Worm (Caenorhabditis elegans) whole organism, L2 larva: ENCODE results near the gene pigk-1.

ENCODE experiments used
- C34F6.9 ChIP-seq: fragments of 150-350 bp; optimal IDR thresholded peaks from 2 replicates; lab custom pipeline; 2014; ENCODE audit warnings: missing biosample characterization, missing genetic modification characterization
- F13H6.1 ChIP-seq: sonication (generic microtip); optimal IDR thresholded peaks from 2 replicates; lab custom pipeline; 2016; ENCODE audit warnings: missing genetic modification characterization, missing compliant biosample characterization
- R02D3.7 ChIP-seq: fragments of 150-350 bp; optimal IDR thresholded peaks from 2 replicates; lab custom pipeline; 2014; ENCODE audit warnings: missing biosample characterization, missing genetic modification characterization
- ZK546.5 ChIP-seq: sonication (generic microtip); optimal IDR thresholded peaks from 2 replicates; lab custom pipeline; 2017; ENCODE audit warnings: missing biosample characterization, missing genetic modification characterization
- aly-2 ChIP-seq: fragments of 150-350 bp; optimal IDR thresholded peaks from 2 replicates; lab custom pipeline; 2014; ENCODE audit warnings: missing biosample characterization, missing genetic modification characterization
- blmp-1 ChIP-seq: sonication (generic microtip); optimal IDR thresholded peaks from 2 replicates; lab custom pipeline; 2017; ENCODE audit warnings: missing genetic modification characterization, mild to moderate bottlenecking, missing compliant biosample characterization, antibody characterized with exemption, moderate library complexity; ENCODE audit not compliant: insufficient read depth
- ceh-82 ChIP-seq: fragments of 150-350 bp; optimal IDR thresholded peaks from 2 replicates; lab custom pipeline; 2014; ENCODE audit warnings: missing biosample characterization, missing genetic modification characterization
- crh-2 ChIP-seq: sonication (generic microtip); optimal IDR thresholded peaks from 2 replicates; lab custom pipeline; 2017; ENCODE audit warnings: missing biosample characterization, missing genetic modification characterization
- dmd-4 ChIP-seq: sonication (generic microtip); optimal IDR thresholded peaks from 2 replicates; lab custom pipeline; 2017; ENCODE audit warnings: missing biosample characterization, missing genetic modification characterization
- egl-27 ChIP-seq: sonication (generic microtip); optimal IDR thresholded peaks from 3 replicates; lab custom pipeline; 2017; ENCODE audit warnings: missing biosample characterization, missing genetic modification reagents, missing genetic modification characterization
- elt-1 ChIP-seq: fragments of 150-350 bp; optimal IDR thresholded peaks from 2 replicates; lab custom pipeline; 2014; ENCODE audit warnings: missing biosample characterization, missing genetic modification characterization
- fos-1 ChIP-seq: fragments of 150-350 bp; optimal IDR thresholded peaks from 2 replicates; lab custom pipeline; 2014; ENCODE audit warnings: missing biosample characterization, missing genetic modification characterization
- lin-11 ChIP-seq: fragments of 150-350 bp; sonication (generic microtip); optimal IDR thresholded peaks from 2 replicates; lab custom pipeline; 2014; ENCODE audit warnings: missing biosample characterization, missing genetic modification characterization, inconsistent platforms, mixed read lengths
- lin-13 ChIP-seq: fragments of 150-350 bp; optimal IDR thresholded peaks from 2 replicates; lab custom pipeline; 2014; ENCODE audit warnings: missing biosample characterization, missing genetic modification reagents, missing genetic modification characterization
- lsy-2 ChIP-seq, 2 experiments: fragments of 150-350 bp in 1 of 2; sonication (generic microtip) in 1 of 2; optimal IDR thresholded peaks; 2 replicates each; lab custom pipeline; 2014 to 2017; ENCODE audit warnings: missing biosample characterization in 2 of 2, missing genetic modification characterization in 2 of 2
- mbf-1 ChIP-seq: sonication (generic microtip); optimal IDR thresholded peaks from 2 replicates; lab custom pipeline; 2017; ENCODE audit warnings: missing biosample characterization, missing genetic modification characterization
- mdl-1 ChIP-seq, 2 experiments: fragments of 150-350 bp in 1 of 2; sonication (generic microtip) in 1 of 2; optimal IDR thresholded peaks; 2 replicates each; lab custom pipeline; 2017; ENCODE audit warnings: missing biosample characterization in 2 of 2, missing genetic modification characterization in 2 of 2
- nhr-10 ChIP-seq: sonication (generic microtip); optimal IDR thresholded peaks from 2 replicates; lab custom pipeline; 2017; ENCODE audit warnings: missing biosample characterization, missing genetic modification characterization
- nhr-129 ChIP-seq: fragments of 150-350 bp; optimal IDR thresholded peaks from 2 replicates; lab custom pipeline; 2014; ENCODE audit warnings: missing biosample characterization, missing genetic modification characterization
- nhr-23 ChIP-seq: fragments of 150-350 bp; optimal IDR thresholded peaks from 2 replicates; lab custom pipeline; 2014; ENCODE audit warnings: missing biosample characterization, missing genetic modification reagents, missing genetic modification characterization
- nhr-25 ChIP-seq: fragments of 150-350 bp; sonication (generic microtip); optimal IDR thresholded peaks from 3 replicates; lab custom pipeline; 2014; ENCODE audit warnings: missing biosample characterization, missing genetic modification characterization
- nhr-6 ChIP-seq: fragments of 150-350 bp; optimal IDR thresholded peaks from 2 replicates; lab custom pipeline; 2014; ENCODE audit warnings: missing biosample characterization, missing genetic modification characterization
- nhr-77 ChIP-seq: fragments of 150-350 bp; optimal IDR thresholded peaks from 2 replicates; lab custom pipeline; 2014; ENCODE audit warnings: missing biosample characterization, missing genetic modification characterization
- sem-4 ChIP-seq: fragments of 150-350 bp; optimal IDR thresholded peaks from 2 replicates; lab custom pipeline; 2014; ENCODE audit warnings: missing biosample characterization, missing genetic modification reagents, missing genetic modification characterization
- skn-1 ChIP-seq: sonication (generic microtip); optimal IDR thresholded peaks from 2 replicates; lab custom pipeline; 2017; ENCODE audit warnings: missing biosample characterization, missing genetic modification characterization
- sma-3 ChIP-seq: sonication (generic microtip); optimal IDR thresholded peaks from 2 replicates; lab custom pipeline; 2016; ENCODE audit warnings: missing genetic modification reagents, missing genetic modification characterization, missing compliant biosample characterization
- sma-9 ChIP-seq, 2 experiments: fragments of 150-350 bp in 1 of 2; sonication (generic microtip) in 1 of 2; optimal IDR thresholded peaks; 2 replicates each; lab custom pipeline; 2014 to 2016; ENCODE audit warnings: missing genetic modification characterization in 2 of 2, mild to moderate bottlenecking in 1 of 2, missing biosample characterization in 1 of 2, missing compliant biosample characterization in 1 of 2, missing genetic modification reagents in 1 of 2, moderate library complexity in 1 of 2
- snpc-4 ChIP-seq: fragments of 150-350 bp; optimal IDR thresholded peaks from 2 replicates; lab custom pipeline; 2014; ENCODE audit warnings: missing biosample characterization, missing genetic modification characterization
- unc-39 ChIP-seq: fragments of 150-350 bp; optimal IDR thresholded peaks from 2 replicates; lab custom pipeline; 2014; ENCODE audit warnings: missing biosample characterization, missing genetic modification characterization
- unc-55 ChIP-seq: fragments of 150-350 bp; sonication (generic microtip); optimal IDR thresholded peaks from 3 replicates; lab custom pipeline; 2014; ENCODE audit warnings: missing biosample characterization, missing genetic modification reagents, missing genetic modification characterization
- unc-62 ChIP-seq: fragments of 150-350 bp; optimal IDR thresholded peaks from 2 replicates; lab custom pipeline; 2014; ENCODE audit warnings: missing biosample characterization, missing genetic modification reagents, missing genetic modification characterization
- zag-1 ChIP-seq: fragments of 150-350 bp; optimal IDR thresholded peaks from 2 replicates; lab custom pipeline; 2014; ENCODE audit warnings: missing biosample characterization, missing genetic modification characterization
- ztf-11 ChIP-seq: sonication (generic microtip); optimal IDR thresholded peaks from 2 replicates; lab custom pipeline; 2017; ENCODE audit warnings: missing biosample characterization, missing genetic modification characterization
- ztf-4 ChIP-seq: fragments of 150-350 bp; optimal IDR thresholded peaks from 2 replicates; lab custom pipeline; 2014; ENCODE audit warnings: missing biosample characterization, missing genetic modification characterization

Gene pigk-1

DNA sequence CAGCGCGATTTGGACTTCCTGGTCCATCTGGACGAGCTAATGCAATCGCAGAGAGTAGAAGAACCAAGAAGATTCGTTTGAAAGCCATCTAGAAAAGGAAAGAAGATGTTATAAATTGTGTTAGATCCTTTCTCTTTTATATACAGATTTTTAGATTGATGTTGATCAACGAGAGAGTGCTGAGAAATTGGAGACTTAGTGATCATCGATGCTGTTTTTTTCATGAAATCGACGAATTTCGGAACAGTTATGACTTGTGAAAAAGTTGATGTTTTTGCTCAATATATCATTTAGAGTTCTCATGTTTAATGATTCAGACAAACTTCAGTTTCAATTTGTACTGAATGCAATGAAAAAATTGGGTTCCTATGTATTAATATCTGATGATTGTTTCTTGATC is 7.2 kb downstream of the pigk-1 start, which contains the start of gene srlf-17:
srlf-17 (minus strand) TSS at position 101 of the 400 bp plus-strand sequence.
- TF ChIP-seq dmd-4, result no peak
- no peak for TF ChIP-seq nhr-6 (tag; lab: Kevin White, UChicago)
- no peak for TF ChIP-seq nhr-10
- no peak for TF ChIP-seq F13H6.1 (tag; lab: Kevin White, UChicago)
- TF ChIP-seq sem-4, result no peak
- no peak for TF ChIP-seq ZK546.5 (tag; lab: Kevin White, UChicago)
- no peak for TF ChIP-seq ztf-4 (tag; lab: Kevin White, UChicago)
- no peak for TF ChIP-seq snpc-4 (tag; lab: Kevin White, UChicago)
- TF ChIP-seq ceh-82 (tag; lab: Kevin White, UChicago), result no peak
- TF ChIP-seq elt-1 (tag; lab: Kevin White, UChicago), result no peak
- no peak for TF ChIP-seq ztf-11
- no peak for TF ChIP-seq nhr-25
- no peak for TF ChIP-seq fos-1 (tag; lab: Kevin White, UChicago)
- TF ChIP-seq crh-2 (tag; lab: Kevin White, UChicago), result no peak
- no peak for TF ChIP-seq mbf-1 (tag; lab: Kevin White, UChicago)
- no peak for TF ChIP-seq sma-9 (GFP tag; optimal IDR thresholded peaks at IDR 0.05; lab: Kevin White, UChicago)
- TF ChIP-seq sma-9 (tag; optimal IDR thresholded peaks at IDR 0.05; lab: Kevin White, UChicago), result no peak
- TF ChIP-seq unc-55, result no peak
- TF ChIP-seq lsy-2 (tag; optimal IDR thresholded peaks at IDR 0.05; lab: Kevin White, UChicago), result no peak
- TF ChIP-seq egl-27 (tag; lab: Kevin White, UChicago), result no peak

DNA sequence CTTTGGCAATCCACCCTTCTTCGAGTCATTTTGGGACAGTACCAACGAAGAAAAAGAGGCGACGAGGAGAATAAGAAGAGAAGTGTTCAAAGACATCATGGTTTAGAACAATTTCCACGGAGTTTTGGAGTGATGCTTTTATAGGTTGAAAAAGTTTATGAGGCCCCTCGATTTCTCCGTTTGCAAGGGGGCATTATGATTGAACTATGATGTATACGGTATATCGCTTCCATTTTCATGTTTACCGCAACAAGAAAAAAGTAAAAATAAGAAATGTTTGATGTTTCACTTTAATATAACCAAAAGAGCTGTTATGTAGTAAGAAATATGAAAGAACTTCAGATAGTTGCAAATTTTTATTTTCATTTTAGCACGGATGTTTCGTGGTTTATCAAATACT is 8.4 kb downstream of the pigk-1 start, which contains the start of gene srlf-18:
srlf-18 (minus strand) TSS at position 101 of the 400 bp plus-strand sequence.
- TF ChIP-seq nhr-129 (tag; lab: Kevin White, UChicago) (no peak), ceh-82 (tag; lab: Kevin White, UChicago) (no peak)
- TF ChIP-seq, all 48 proteins: peak for 0

DNA sequence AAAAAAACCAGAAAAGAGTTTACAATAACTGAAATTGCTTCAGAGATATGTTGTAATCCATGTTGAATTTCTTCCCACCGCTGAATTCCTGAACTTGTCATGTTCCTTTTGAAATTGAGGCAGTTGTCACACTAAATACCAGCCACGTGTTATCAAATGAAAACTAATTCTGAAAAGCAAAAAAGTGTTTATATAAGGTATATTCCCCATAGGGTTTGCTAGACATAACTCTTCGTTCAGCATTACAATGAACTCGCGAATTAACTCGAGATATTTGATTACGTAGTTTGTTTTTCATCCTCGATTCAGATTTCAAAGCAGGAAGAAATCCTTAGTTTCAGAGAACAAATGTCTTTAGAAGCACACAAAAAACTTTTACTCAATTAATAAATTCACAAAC is 9.5 kb downstream of the pigk-1 start, which contains the start of gene str-3:
str-3 (minus strand) TSS at position 101 of the 400 bp plus-strand sequence.
- TF ChIP-seq unc-39 (tag; lab: Kevin White, UChicago) (no peak), fos-1 (tag; lab: Kevin White, UChicago) (no peak), lin-13 (no peak), blmp-1 (no peak), nhr-23 (tag; lab: Kevin White, UChicago) (no peak), sem-4 (no peak), nhr-129 (tag; lab: Kevin White, UChicago) (no peak), egl-27 (tag; lab: Kevin White, UChicago) (no peak), ztf-11 (no peak), sma-3 (GFP tag; lab: Kevin White, UChicago) (no peak), dmd-4 (no peak), ceh-82 (tag; lab: Kevin White, UChicago) (no peak), skn-1 (no peak), aly-2 (tag; lab: Kevin White, UChicago) (no peak), R02D3.7 (tag; lab: Kevin White, UChicago) (no peak)

DNA sequence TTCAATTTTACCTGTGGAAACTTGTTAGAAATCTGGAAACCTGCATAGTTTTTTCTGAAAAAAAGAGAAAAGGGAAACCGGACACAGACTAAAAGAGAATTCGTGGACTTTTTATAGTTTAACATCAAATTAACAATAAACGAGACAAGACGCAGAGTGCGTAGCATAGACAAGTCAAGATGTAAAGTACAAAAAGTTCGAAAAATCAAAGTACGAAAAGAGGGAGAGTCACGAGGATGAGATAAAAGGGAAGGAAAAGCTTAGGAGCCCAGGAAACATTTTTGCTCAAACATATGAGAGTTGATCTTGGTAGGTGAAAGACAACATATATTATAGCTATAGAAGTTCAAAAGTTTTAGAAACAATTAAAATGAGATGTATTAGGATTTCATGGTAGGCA is 12.0 kb downstream of the pigk-1 start, which contains the start of gene M7.12:
M7.12 (minus strand) TSS at position 188 of the 400 bp plus-strand sequence.
- TF ChIP-seq lsy-2 (tag; optimal IDR thresholded peaks at IDR 0.05; lab: Kevin White, UChicago), result peak in 1 of 2 experiments; percentile 23
- TF ChIP-seq sma-9 (GFP tag; optimal IDR thresholded peaks at IDR 0.05; lab: Kevin White, UChicago), result peak; percentile 28
- no peak for TF ChIP-seq sma-9 (tag; optimal IDR thresholded peaks at IDR 0.05; lab: Kevin White, UChicago)
- TF ChIP-seq nhr-25, result no peak
- TF ChIP-seq nhr-129 (tag; lab: Kevin White, UChicago), result peak; percentile 17
- TF ChIP-seq mdl-1 (tag; optimal IDR thresholded peaks at IDR 0.05; lab: Kevin White, UChicago), result no peak
- TF ChIP-seq zag-1 (tag; lab: Kevin White, UChicago), result peak; percentile 10

DNA sequence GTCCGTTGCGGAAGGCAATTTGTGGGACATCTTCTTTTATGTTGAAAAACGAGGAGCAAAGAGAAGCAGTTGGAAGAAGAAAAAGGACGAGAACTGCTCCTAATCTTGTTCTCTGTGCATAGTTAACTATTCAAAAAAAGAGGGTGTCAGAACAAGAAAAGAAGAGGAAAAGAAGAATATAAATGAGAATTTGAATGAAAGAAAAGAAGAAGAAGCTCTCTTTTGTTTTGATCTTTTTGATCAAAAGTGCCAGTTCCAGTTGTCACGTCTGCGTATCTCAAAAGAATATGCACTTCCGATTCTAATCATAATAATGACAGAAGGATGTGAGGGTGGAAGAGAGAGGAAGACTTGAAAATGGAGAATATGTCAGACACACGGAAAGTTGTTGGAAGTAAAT is 14.8 kb downstream of the pigk-1 start, which contains the start of gene M7.8:
M7.8 (minus strand) TSS at position 112 of the 400 bp plus-strand sequence.
- TF ChIP-seq egl-27 (tag; lab: Kevin White, UChicago) (no peak), unc-55 (peak; percentile 31), lin-13 (no peak), lsy-2 (tag; optimal IDR thresholded peaks at IDR 0.05; lab: Kevin White, UChicago) (peak in 1 of 2 experiments; percentile 35), zag-1 (tag; lab: Kevin White, UChicago) (peak; percentile 92), R02D3.7 (tag; lab: Kevin White, UChicago) (no peak), lin-11 (tag; lab: Kevin White, UChicago) (no peak), ztf-4 (tag; lab: Kevin White, UChicago) (no peak), sem-4 (no peak), sma-3 (GFP tag; lab: Kevin White, UChicago) (no peak), nhr-129 (tag; lab: Kevin White, UChicago) (no peak), nhr-77 (tag; lab: Kevin White, UChicago) (no peak), unc-62 (GFP tag; lab: Kevin White, UChicago) (no peak), nhr-10 (no peak), blmp-1 (no peak), C34F6.9 (tag; lab: Kevin White, UChicago) (peak; percentile 44), crh-2 (tag; lab: Kevin White, UChicago) (peak; percentile 30)
